Worm (Caenorhabditis elegans): ENCODE results near the gene Y34B4A.10.

The Y34B4A.10 gene

DNA sequence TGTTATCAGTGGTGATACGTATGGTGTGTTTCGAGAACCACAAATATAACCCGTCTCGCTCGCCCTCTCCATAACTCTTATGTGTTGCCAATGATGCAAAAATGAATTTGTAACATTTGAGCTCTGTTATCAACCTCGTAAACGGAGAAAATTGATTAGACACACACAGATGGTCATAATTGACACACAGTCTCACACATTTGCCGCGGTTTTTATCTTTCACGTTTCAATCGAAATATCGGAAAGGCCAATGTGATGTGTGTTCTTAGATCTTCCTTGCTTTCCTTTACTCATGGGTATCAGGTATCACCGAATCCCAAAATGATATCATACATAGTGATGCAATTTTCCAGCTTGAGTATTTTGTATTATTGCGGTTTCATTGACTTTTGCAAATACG, 36.1 kb upstream of the Y34B4A.10 start (continued):
- peak; percentile 70 for TF ChIP-seq hlh-30 (tag; optimal IDR thresholded peaks at IDR 0.05; ENCODE audit: insufficient read depth)

DNA sequence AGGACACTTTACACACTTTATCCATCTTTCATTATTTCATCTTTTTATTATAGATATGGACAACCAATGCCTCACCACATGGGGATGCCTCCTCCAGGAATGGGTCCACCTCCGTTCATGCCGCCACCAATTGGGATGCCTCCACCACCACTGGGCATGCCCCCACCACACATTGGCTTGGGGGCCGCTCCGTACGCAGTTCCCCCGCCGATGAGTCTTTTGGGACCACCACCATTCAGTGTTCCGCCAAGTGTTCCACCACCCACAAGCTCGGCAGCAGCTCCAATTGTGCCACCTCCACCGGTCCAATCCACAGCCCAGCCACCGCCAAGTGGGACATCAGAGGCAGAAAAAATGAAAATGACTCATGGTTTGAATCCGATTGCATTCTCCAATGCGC, 34.9 kb upstream of the Y34B4A.10 start:
- 0 out of 2 replicates have a peak, but pooled peaks have one; percentile 22 for TF ChIP-seq D1046.2 (GFP tag; IDR thresholded peaks at IDR 0.05)
- TF ChIP-seq php-3 (GFP tag; IDR thresholded peaks at IDR 0.05), result no peak
- 0 out of 2 replicates have a peak, but pooled peaks have one; percentile 15 for TF ChIP-seq snpc-1.2 (GFP tag; IDR thresholded peaks at IDR 0.05)
- peak in 1 of 2 experiments; percentile 80 for TF ChIP-seq unc-62 (GFP tag; optimal IDR thresholded peaks at IDR 0.05 in 1 of 2)
- TF ChIP-seq unc-62 (tag; optimal IDR thresholded peaks at IDR 0.05), result no peak
- no peak for TF ChIP-seq nhr-76 (tag; optimal IDR thresholded peaks at IDR 0.05)
- TF ChIP-seq set-16 (GFP tag; IDR thresholded peaks at IDR 0.05), result peak; percentile 90
- no peak for TF ChIP-seq lin-38 (GFP tag; IDR thresholded peaks at IDR 0.05)
- TF ChIP-seq Y105C5A.15 (GFP tag; IDR thresholded peaks at IDR 0.05), result no peak
- TF ChIP-seq gei-8 (GFP tag; optimal IDR thresholded peaks at IDR 0.05), result no peak
- TF ChIP-seq egl-43 (GFP tag; IDR thresholded peaks at IDR 0.05), result 0 out of 2 replicates have a peak, but pooled peaks have one; percentile 18
- TF ChIP-seq hlh-30 (tag; optimal IDR thresholded peaks at IDR 0.05; ENCODE audit: insufficient read depth), result no peak

DNA sequence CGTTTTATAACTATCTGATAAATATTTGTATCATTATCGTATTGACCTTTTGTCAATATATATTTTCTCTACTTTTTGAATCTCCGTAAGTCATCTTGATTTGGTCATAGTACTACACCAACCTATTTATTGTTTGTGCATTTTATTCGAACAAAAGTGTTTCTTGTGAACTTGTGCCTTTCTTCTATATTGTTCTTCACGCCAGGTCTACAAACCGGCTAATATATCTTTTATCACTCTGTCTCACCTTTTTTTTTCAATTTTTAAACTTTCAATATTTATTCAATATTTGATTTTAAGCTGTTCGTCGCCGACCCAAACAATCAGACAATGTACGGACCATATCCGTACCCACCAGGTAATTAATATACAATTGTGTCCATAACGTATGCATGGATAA, 33.6 kb upstream of the Y34B4A.10 start, which contains the start of gene hrpa-2:
Gene hrpa-2, plus strand, starts transcription at position 301 of the 400 bp plus-strand sequence.
- TF ChIP-seq saeg-2 (GFP tag; IDR thresholded peaks at IDR 0.05) (no peak), mdt-29 (GFP tag; IDR thresholded peaks at IDR 0.05) (no peak), tag-97 (GFP tag; IDR thresholded peaks at IDR 0.05) (no peak), nhr-102 (tag; optimal IDR thresholded peaks at IDR 0.05) (no peak), nhr-28 (tag; optimal IDR thresholded peaks at IDR 0.05) (no peak), mxl-3 (GFP tag; optimal IDR thresholded peaks at IDR 0.05) (no peak), lin-1 (GFP tag; IDR thresholded peaks at IDR 0.05) (no peak), daf-12 (tag; optimal IDR thresholded peaks at IDR 0.05) (no peak), egl-43 (GFP tag; IDR thresholded peaks at IDR 0.05) (no peak), mes-2 (tag; optimal IDR thresholded peaks at IDR 0.05; ENCODE audit: poor library complexity, severe bottlenecking) (no peak), T26A8.4 (GFP tag; IDR thresholded peaks at IDR 0.05) (no peak), F49E8.2 (tag; optimal IDR thresholded peaks at IDR 0.05; ENCODE audit: borderline replicate concordance) (no peak), dmd-8 (GFP tag; IDR thresholded peaks at IDR 0.05) (no peak), nhr-48 (tag; optimal IDR thresholded peaks at IDR 0.05) (no peak), ceh-82 (tag; optimal IDR thresholded peaks at IDR 0.05) (no peak), php-3 (GFP tag; IDR thresholded peaks at IDR 0.05) (no peak)

DNA sequence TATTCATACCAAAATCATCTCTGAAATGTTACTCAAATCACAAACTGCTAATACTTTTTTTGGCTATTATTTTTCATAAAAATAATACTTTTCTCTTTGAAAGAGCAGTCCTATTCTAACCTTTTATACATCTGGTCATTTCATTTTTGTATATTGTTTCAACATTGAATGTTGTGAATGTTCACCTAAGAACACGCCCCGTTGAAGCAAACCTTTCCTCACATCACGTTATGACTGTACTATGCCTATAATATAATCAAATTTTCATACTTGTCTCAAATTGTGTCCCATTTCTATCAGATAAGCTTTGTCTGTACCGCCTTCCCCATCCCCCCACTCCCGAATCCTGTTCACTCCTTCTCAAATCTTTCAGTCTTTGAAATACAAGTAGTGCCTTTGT, 31.4 kb upstream of the Y34B4A.10 start:
- TF ChIP-seq aha-1 (tag) (peak; percentile 95), set-16 (GFP tag; IDR thresholded peaks at IDR 0.05) (no peak)

DNA sequence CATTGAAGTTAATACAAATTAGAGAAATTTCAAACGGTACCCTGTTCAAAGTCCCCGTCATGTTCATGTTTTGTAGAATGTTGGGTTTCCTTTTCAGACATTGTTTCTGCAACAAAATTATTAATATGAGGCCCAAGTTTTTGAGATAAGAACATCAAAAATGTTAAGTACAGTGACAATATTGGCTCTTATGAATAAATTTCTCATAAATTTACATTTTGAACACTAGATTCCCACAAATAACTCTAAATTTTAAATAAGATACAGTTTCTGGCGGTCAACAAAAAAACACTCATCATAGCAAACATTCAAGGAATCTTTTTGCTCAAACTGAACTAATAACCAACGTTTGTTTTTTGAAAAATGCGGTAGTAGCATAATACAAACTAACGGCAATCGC, 23.4 kb upstream of the Y34B4A.10 start, which contains the start of gene H28G03.3:
Gene H28G03.3, minus strand, starts transcription at position 101 of the 400 bp plus-strand sequence.
- TF ChIP-seq ama-1 (optimal IDR thresholded peaks at IDR 0.05) (no peak), unc-62 (GFP tag; optimal IDR thresholded peaks at IDR 0.05 in 1 of 2) (peak in 1 of 2 experiments; percentile 11), unc-62 (tag; optimal IDR thresholded peaks at IDR 0.05) (no peak)

DNA sequence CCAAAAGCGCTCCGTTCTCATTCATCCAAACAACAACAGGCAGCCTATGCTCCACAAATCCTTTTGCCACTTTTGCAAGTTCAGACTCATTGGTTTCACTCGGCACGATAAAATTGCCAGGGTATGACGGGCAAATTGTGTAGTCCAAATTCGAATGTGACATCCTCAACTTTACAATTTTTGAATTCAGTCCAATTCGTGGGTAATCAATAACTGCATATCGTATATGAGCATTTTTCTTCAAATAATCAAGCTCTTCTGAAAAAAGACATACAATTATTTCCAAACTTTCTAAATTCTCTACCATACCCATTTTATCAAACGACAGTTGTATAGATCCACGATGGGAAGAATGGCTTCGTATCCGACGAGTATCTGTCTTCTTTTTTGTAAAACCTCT, 11.5 kb upstream of the Y34B4A.10 start:
- TF ChIP-seq lsy-2 (tag; optimal IDR thresholded peaks at IDR 0.05) (no peak), aha-1 (tag) (peak; percentile 61), snpc-1.2 (GFP tag; IDR thresholded peaks at IDR 0.05) (no peak), unc-62 (GFP tag; optimal IDR thresholded peaks at IDR 0.05 in 1 of 2) (peak in 1 of 2 experiments; percentile 57), unc-62 (tag; optimal IDR thresholded peaks at IDR 0.05) (no peak)

Data from whole organism, L4 larva.